Worm (Caenorhabditis elegans): ENCODE results near the gene F52G3.8.

- TF ChIP-seq pha-4 (tag; optimal IDR thresholded peaks at IDR 0.05) (peak; percentile 97), mab-5 (tag; optimal IDR thresholded peaks at IDR 0.05) (no peak), nhr-237 (tag; optimal IDR thresholded peaks at IDR 0.05) (peak; percentile 41), snpc-4 (tag; optimal IDR thresholded peaks at IDR 0.05) (no peak), elt-3 (tag; optimal IDR thresholded peaks at IDR 0.05) (no peak), elt-1 (tag; optimal IDR thresholded peaks at IDR 0.05; ENCODE audit: borderline replicate concordance, insufficient read depth) (peak; percentile 74)
Measured at ce11 chrX:16961387-16961786, 8.6 kb upstream of the F52G3.8 start.

Measured in whole organism, mixed stage, embryonic.